Fruit fly (Drosophila melanogaster): ENCODE data around the gene Nepl15.

Nepl15 gene

dm6 chr3R:22793953-22794352, 28.0 kb upstream of the Nepl15 start (continued):
- no peak for TF ChIP-seq pan (optimal IDR thresholded peaks at IDR 0.05)
- TF ChIP-seq pan (GFP tag; optimal IDR thresholded peaks at IDR 0.05 in 1 of 2, IDR thresholded peaks at IDR 0.05 in 1 of 2): no peak
- no peak for TF ChIP-seq tup (GFP tag; optimal IDR thresholded peaks at IDR 0.05)
- TF ChIP-seq dm (GFP tag; optimal IDR thresholded peaks at IDR 0.05): no peak
- TF ChIP-seq slbo (GFP tag; IDR thresholded peaks at IDR 0.05): 0 out of 2 replicates have a peak, but pooled peaks have one; percentile 13
- TF ChIP-seq Hand (GFP tag; optimal IDR thresholded peaks at IDR 0.05): no peak
- TF ChIP-seq fd96Cb (tag; optimal IDR thresholded peaks at IDR 0.05): no peak
- TF ChIP-seq wek (GFP tag; optimal IDR thresholded peaks at IDR 0.05): no peak
- TF ChIP-seq Mes4 (GFP tag; optimal IDR thresholded peaks at IDR 0.05): no peak
- no peak for TF ChIP-seq ken (GFP tag; IDR thresholded peaks at IDR 0.05)
- no peak for TF ChIP-seq unpg (GFP tag; optimal IDR thresholded peaks at IDR 0.05)
- peak; percentile 90 for TF ChIP-seq stwl (tag; optimal IDR thresholded peaks at IDR 0.05)
- TF ChIP-seq sens-2 (GFP tag; IDR thresholded peaks at IDR 0.05): no peak
- peak; percentile 96 for TF ChIP-seq CG2199 (GFP tag; IDR thresholded peaks at IDR 0.05)
- peak; percentile 87 for TF ChIP-seq knrl (GFP tag; IDR thresholded peaks at IDR 0.05; ENCODE audit: partially characterized antibody)
- TF ChIP-seq CG2116 (GFP tag; optimal IDR thresholded peaks at IDR 0.05): no peak
- TF ChIP-seq Mad (GFP tag; optimal IDR thresholded peaks at IDR 0.05): no peak

DNA sequence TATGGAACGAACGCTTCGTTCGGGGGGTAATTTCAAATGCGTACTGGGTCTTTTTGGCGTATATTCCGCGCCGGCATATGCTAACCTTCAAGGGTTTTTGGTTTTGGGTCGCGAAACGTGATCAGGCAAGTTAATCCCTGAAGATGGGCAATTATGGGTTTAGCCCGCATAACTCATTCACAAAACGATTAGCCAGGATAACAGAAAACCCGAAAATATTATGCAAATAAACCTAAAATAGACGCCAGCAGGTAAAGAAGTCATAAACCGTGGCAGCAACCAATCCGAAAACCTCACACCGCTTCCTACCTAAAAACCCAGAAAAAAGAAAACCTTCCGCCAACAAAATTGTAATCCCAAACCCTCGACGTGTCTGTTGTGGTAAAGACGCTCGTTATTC, 23.1 kb upstream of the Nepl15 start:
- TF ChIP-seq Chrac-16 (GFP tag; optimal IDR thresholded peaks at IDR 0.05) (no peak), tll (GFP tag; optimal IDR thresholded peaks at IDR 0.05) (peak in 1 of 2 experiments; percentile 91), zen (tag; optimal IDR thresholded peaks at IDR 0.05) (peak; percentile 85), nom (GFP tag; optimal IDR thresholded peaks at IDR 0.05) (no peak), CG15479 (GFP tag; optimal IDR thresholded peaks at IDR 0.05) (peak; percentile 71), twi (tag; optimal IDR thresholded peaks at IDR 0.05) (peak; percentile 31), CG12659 (GFP tag; optimal IDR thresholded peaks at IDR 0.05) (no peak), NC2α (GFP tag; optimal IDR thresholded peaks at IDR 0.05) (no peak), CG9817 (tag; optimal IDR thresholded peaks at IDR 0.05) (no peak), CG7271 (tag; optimal IDR thresholded peaks at IDR 0.05) (no peak), cad (GFP tag; optimal IDR thresholded peaks at IDR 0.05) (peak; percentile 86), Gug (GFP tag; IDR thresholded peaks at IDR 0.05) (no peak)

dm6 chr3R:22784674-22785316, 18.8 kb upstream of the Nepl15 start:
- TF ChIP-seq CG11504 (tag; optimal IDR thresholded peaks at IDR 0.05): peak; percentile 93
- peak; percentile 56; the same call in 1 of the 3 replicates for TF ChIP-seq hb (GFP tag; IDR thresholded peaks at IDR 0.05; ENCODE audit: partially characterized antibody)
- 0 out of 3 replicates have a peak, but pooled peaks have one; percentile 17 for TF ChIP-seq CG2199 (GFP tag; IDR thresholded peaks at IDR 0.05)
- TF ChIP-seq z (GFP tag; IDR thresholded peaks at IDR 0.05): 0 out of 3 replicates have a peak, but pooled peaks have one; percentile 15
- 0 out of 3 replicates have a peak, but pooled peaks have one; percentile 16 for TF ChIP-seq Dbx (GFP tag; IDR thresholded peaks at IDR 0.05)
- no peak for TF ChIP-seq lov (optimal IDR thresholded peaks at IDR 0.05)
- TF ChIP-seq lov (GFP tag; IDR thresholded peaks at IDR 0.05): no peak
- 0 out of 2 replicates have a peak, but pooled peaks have one; percentile 5 for TF ChIP-seq CG6272 (GFP tag; IDR thresholded peaks at IDR 0.05)
- 0 out of 3 replicates have a peak, but pooled peaks have one; percentile 14 for TF ChIP-seq mld (GFP tag; IDR thresholded peaks at IDR 0.05; ENCODE audit: partially characterized antibody)
- no peak for TF ChIP-seq CG17912 (GFP tag; optimal IDR thresholded peaks at IDR 0.05)
- no peak for TF ChIP-seq NC2α (GFP tag; optimal IDR thresholded peaks at IDR 0.05)
